Worm (Caenorhabditis elegans): Measurements from ENCODE around the gene rha-1.

ce11 chrII:8859596-8859995 lies 23.9 kb downstream of the rha-1 start, which contains the start of gene snb-6:
- TF ChIP-seq mep-1 (tag; optimal IDR thresholded peaks at IDR 0.05) (no peak), ceh-83 (GFP tag; optimal IDR thresholded peaks at IDR 0.05) (no peak)

All from whole organism, mixed stage, embryonic.